Fruit fly (Drosophila melanogaster): ENCODE results near the gene Fhos.
A peak's percentile ranks its signal among the peaks of the same experiment; 100 is the strongest.

Gene Fhos

DNA sequence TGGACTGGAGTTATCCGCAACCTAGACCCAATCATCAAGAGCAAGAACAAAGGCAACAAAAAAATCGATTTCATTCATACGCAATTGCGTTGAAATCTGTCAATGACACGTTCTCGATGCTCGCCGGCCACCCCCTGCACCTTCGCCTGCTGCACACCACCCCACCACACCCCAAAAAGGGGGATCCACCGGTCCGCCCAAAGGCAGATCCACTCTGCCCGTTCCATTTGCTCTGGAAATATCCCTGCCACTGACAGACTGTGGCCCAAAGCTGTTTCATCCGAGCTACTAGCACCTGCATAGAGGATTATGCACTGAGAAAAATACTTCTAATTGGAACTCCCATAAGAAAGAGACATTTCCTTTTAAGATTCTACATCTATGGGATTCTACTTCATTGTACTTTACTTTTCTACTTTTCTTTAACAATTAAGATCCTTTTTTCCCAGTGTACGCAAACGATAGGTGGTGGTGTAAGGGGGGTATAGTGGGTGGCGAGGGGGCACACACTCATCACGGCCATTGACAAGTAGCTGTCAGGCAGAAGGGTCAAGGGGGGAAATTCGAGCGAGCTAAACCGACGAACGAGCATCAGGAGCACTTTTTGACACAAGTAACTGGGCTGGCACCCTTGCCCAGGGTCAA is 70.4 kb downstream of the Fhos start (continued):
- peak; percentile 54 for TF ChIP-seq fd96Cb (tag; optimal IDR thresholded peaks at IDR 0.05)
- TF ChIP-seq chn (GFP tag; optimal IDR thresholded peaks at IDR 0.05): peak; percentile 51
- TF ChIP-seq sug (tag; optimal IDR thresholded peaks at IDR 0.05): no peak
- TF ChIP-seq oc (tag; optimal IDR thresholded peaks at IDR 0.05): peak; percentile 15
- no peak for TF ChIP-seq Hmx (GFP tag; optimal IDR thresholded peaks at IDR 0.05)
- peak; percentile 75 for TF ChIP-seq sisA (GFP tag; IDR thresholded peaks at IDR 0.05)
- TF ChIP-seq chm (GFP tag; IDR thresholded peaks at IDR 0.05): no peak
- TF ChIP-seq CG6689 (GFP tag; IDR thresholded peaks at IDR 0.05): peak; percentile 68
- no peak for TF ChIP-seq CG2129 (GFP tag; IDR thresholded peaks at IDR 0.05; ENCODE audit: partially characterized antibody)
- TF ChIP-seq pita (GFP tag; optimal IDR thresholded peaks at IDR 0.05): no peak
- TF ChIP-seq br (optimal IDR thresholded peaks at IDR 0.05): no peak
- TF ChIP-seq crol (GFP tag; IDR thresholded peaks at IDR 0.05): peak; percentile 82
- TF ChIP-seq mam (GFP tag; optimal IDR thresholded peaks at IDR 0.05): no peak
- TF ChIP-seq CG11560 (tag; IDR thresholded peaks at IDR 0.05): no peak
- TF ChIP-seq Xbp1 (GFP tag; optimal IDR thresholded peaks at IDR 0.05): peak; percentile 53
- TF ChIP-seq zen2 (GFP tag; IDR thresholded peaks at IDR 0.05; ENCODE audit: partially characterized antibody): no peak
- peak; percentile 26; the same call in 1 of the 2 replicates for TF ChIP-seq ssp (GFP tag; IDR thresholded peaks at IDR 0.05)
- peak; percentile 69 for TF ChIP-seq dmrt11E (tag; optimal IDR thresholded peaks at IDR 0.05)
- TF ChIP-seq h (optimal IDR thresholded peaks at IDR 0.05): no peak
- TF ChIP-seq Bteb2 (GFP tag; optimal IDR thresholded peaks at IDR 0.05): no peak
- TF ChIP-seq ERR (GFP tag; optimal IDR thresholded peaks at IDR 0.05): peak; percentile 9
- no peak for TF ChIP-seq mld (GFP tag; IDR thresholded peaks at IDR 0.05; ENCODE audit: partially characterized antibody)
- TF ChIP-seq Ssrp (tag; optimal IDR thresholded peaks at IDR 0.05): peak; percentile 57
- no peak for TF ChIP-seq scrt (GFP tag; optimal IDR thresholded peaks at IDR 0.05)
- TF ChIP-seq CG4854 (GFP tag; optimal IDR thresholded peaks at IDR 0.05): no peak
- no peak for TF ChIP-seq sd (tag; optimal IDR thresholded peaks at IDR 0.05)
- no peak for TF ChIP-seq luna (GFP tag; optimal IDR thresholded peaks at IDR 0.05)
- peak; percentile 37 for TF ChIP-seq Spps (tag; optimal IDR thresholded peaks at IDR 0.05)
- peak; percentile 44; the same call in 1 of the 4 replicates for TF ChIP-seq Gug (GFP tag; IDR thresholded peaks at IDR 0.05)
- TF ChIP-seq CG17186 (GFP tag; optimal IDR thresholded peaks at IDR 0.05): no peak
- peak; percentile 49 for TF ChIP-seq esg (GFP tag; conservative IDR thresholded peaks at IDR 0.05)
- peak; percentile 68; the same call in 2 of the 3 replicates for TF ChIP-seq CG17361 (GFP tag; IDR thresholded peaks at IDR 0.05)
- TF ChIP-seq emc (GFP tag; optimal IDR thresholded peaks at IDR 0.05): no peak
- TF ChIP-seq cg (GFP tag; optimal IDR thresholded peaks at IDR 0.05): no peak
- TF ChIP-seq ftz-f1 (GFP tag; optimal IDR thresholded peaks at IDR 0.05): no peak
- no peak for TF ChIP-seq CG12104 (GFP tag; optimal IDR thresholded peaks at IDR 0.05)
- no peak for TF ChIP-seq crc (GFP tag; optimal IDR thresholded peaks at IDR 0.05)
- TF ChIP-seq MESR4 (GFP tag; optimal IDR thresholded peaks at IDR 0.05): no peak
- TF ChIP-seq CG10959 (GFP tag; IDR thresholded peaks at IDR 0.05): peak; percentile 41; the same call in 1 of the 2 replicates
- TF ChIP-seq tio (GFP tag; optimal IDR thresholded peaks at IDR 0.05): peak; percentile 24
- peak; percentile 60 for TF ChIP-seq Blimp-1 (GFP tag; optimal IDR thresholded peaks at IDR 0.05)
- peak; percentile 45 for TF ChIP-seq CG7556 (GFP tag; optimal IDR thresholded peaks at IDR 0.05)
- TF ChIP-seq Abd-B (GFP tag; optimal IDR thresholded peaks at IDR 0.05): no peak
- no peak for TF ChIP-seq CG4282 (GFP tag; optimal IDR thresholded peaks at IDR 0.05)
- TF ChIP-seq CG33557 (GFP tag; optimal IDR thresholded peaks at IDR 0.05): no peak
- TF ChIP-seq Myb (GFP tag; optimal IDR thresholded peaks at IDR 0.05): no peak
- peak; percentile 64; the same call in 2 of the 3 replicates for TF ChIP-seq CG11093 (GFP tag; IDR thresholded peaks at IDR 0.05)
- peak; percentile 20 for TF ChIP-seq Sox100B (GFP tag; optimal IDR thresholded peaks at IDR 0.05)
- no peak for TF ChIP-seq CG3065 (GFP tag; optimal IDR thresholded peaks at IDR 0.05)
- no peak for TF ChIP-seq schlank (tag; optimal IDR thresholded peaks at IDR 0.05)
- TF ChIP-seq Mrtf (GFP tag; IDR thresholded peaks at IDR 0.05): peak; percentile 4; the same call in 1 of the 3 replicates

All from whole organism, embryonic.